Fruit fly (Drosophila melanogaster): ENCODE measurements around the gene CG13308.

The CG13308 gene

DNA sequence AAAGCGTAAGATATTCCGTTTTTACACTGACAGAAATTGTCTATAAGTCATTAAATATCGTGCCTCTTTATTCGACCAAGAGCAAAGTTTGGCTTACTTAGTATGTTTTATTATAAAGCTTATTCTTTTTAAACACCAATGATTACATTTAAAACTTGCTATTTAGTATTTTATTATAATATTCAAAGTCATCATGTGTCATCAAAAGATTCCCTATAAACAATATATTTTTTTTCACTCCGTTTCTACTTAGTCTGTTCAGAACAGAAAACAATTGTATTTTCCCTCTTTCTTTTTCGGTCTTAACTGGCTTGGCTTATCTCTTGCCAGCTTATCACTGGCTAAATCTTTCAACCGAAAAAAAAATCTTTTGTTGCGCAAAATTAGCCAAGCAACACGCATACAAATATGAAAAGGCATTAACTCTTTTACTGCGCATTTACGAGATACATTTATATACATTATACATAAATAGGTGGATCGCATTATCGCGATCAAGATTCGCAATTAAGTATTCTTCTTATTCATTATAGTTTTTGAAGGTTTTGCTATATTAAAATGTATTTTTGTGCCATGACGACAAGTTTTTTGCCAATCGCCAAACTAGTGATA, 30.9 kb upstream of the CG13308 start:
- peak; percentile 0 for TF ChIP-seq CG31627 (GFP tag; optimal IDR thresholded peaks at IDR 0.05)
- peak; percentile 45 for TF ChIP-seq Met (GFP tag; optimal IDR thresholded peaks at IDR 0.05)
- peak; percentile 17 for TF ChIP-seq Hr39 (GFP tag; optimal IDR thresholded peaks at IDR 0.05)
- TF ChIP-seq vri (GFP tag; optimal IDR thresholded peaks at IDR 0.05), result peak; percentile 37
- no peak for TF ChIP-seq net (GFP tag; optimal IDR thresholded peaks at IDR 0.05)
- no peak for TF ChIP-seq Lpt (GFP tag; optimal IDR thresholded peaks at IDR 0.05)
- peak; percentile 19 for TF ChIP-seq CG34406 (GFP tag; optimal IDR thresholded peaks at IDR 0.05)
- no peak for TF ChIP-seq Ets96B (tag; optimal IDR thresholded peaks at IDR 0.05)
- TF ChIP-seq svp (GFP tag), result peak; percentile 75
- no peak for TF ChIP-seq CG10631 (GFP tag; optimal IDR thresholded peaks at IDR 0.05)
- peak; percentile 20 for TF ChIP-seq Sox14 (GFP tag; optimal IDR thresholded peaks at IDR 0.05)
- TF ChIP-seq Gug (GFP tag; IDR thresholded peaks at IDR 0.05), result no peak
- no peak for TF ChIP-seq CG6854 (GFP tag; optimal IDR thresholded peaks at IDR 0.05)
- TF ChIP-seq Eip78C (GFP tag), result peak; percentile 60
- TF ChIP-seq CG8632 (GFP tag; optimal IDR thresholded peaks at IDR 0.05), result peak; percentile 8
- TF ChIP-seq Eip93F (GFP tag; optimal IDR thresholded peaks at IDR 0.05), result peak; percentile 14
- no peak for TF ChIP-seq eg (GFP tag; IDR thresholded peaks at IDR 0.05)
- TF ChIP-seq esn (GFP tag; optimal IDR thresholded peaks at IDR 0.05), result peak; percentile 61
- TF ChIP-seq OdsH (GFP tag; optimal IDR thresholded peaks at IDR 0.05), result peak; percentile 7
- TF ChIP-seq Smox (GFP tag; optimal IDR thresholded peaks at IDR 0.05), result peak; percentile 44
- no peak for TF ChIP-seq CG8319 (GFP tag; optimal IDR thresholded peaks at IDR 0.05)
- no peak for TF ChIP-seq CG8119 (GFP tag; IDR thresholded peaks at IDR 0.05)
- TF ChIP-seq CG7368 (GFP tag; optimal IDR thresholded peaks at IDR 0.05), result no peak
- peak; percentile 27 for TF ChIP-seq achi (GFP tag; optimal IDR thresholded peaks at IDR 0.05)

DNA sequence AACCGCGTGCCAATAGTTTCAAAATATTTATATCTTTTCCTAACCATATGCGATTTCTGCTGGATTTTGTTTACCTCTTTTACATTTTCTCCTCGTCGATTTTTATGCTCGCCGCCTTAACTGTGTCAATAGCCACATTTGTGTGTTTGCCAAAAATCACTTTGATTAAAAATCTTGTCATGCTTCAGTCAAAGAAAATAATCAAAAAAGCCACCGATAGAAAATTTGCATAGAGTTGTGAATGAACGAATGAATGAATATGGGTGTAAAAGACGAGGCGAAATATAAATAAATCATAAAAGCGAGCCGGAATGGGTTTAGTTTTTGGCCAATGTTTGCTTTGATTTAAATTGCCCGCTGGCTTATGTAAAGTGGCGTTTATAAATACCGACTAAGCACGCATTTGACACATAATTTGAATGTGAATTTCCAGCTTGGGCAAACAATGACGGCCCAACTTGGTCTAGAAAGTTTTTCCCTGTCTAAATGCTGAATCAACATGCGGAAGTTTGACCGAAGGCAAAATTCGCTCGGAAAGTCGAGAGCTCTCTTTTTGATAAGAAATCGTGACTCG, 27.5 kb upstream of the CG13308 start:
- TF ChIP-seq Lpt (GFP tag; optimal IDR thresholded peaks at IDR 0.05), result no peak
- peak; percentile 58 for TF ChIP-seq fkh (GFP tag; optimal IDR thresholded peaks at IDR 0.05)
- TF ChIP-seq acj6 (GFP tag; optimal IDR thresholded peaks at IDR 0.05), result no peak
- no peak for TF ChIP-seq OdsH (GFP tag; optimal IDR thresholded peaks at IDR 0.05)

DNA sequence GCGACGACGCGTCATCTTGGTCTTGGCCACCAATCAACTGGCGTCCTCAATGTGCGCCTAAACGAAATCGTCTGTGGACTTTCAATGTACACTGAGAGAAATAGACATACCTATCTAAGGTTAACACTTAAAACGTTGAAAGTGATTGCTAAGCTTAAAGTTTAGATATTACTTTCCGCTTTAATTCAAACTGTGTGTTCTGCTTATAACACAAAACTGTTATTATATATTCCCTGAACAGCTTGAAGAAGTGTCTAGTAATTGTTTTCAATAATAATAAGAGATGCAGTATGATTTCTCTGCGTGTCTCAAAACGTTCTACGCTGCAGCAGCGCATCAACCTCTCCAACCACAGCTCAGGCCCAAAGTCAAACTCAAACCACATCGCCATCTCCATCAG, 26.4 kb upstream of the CG13308 start:
- TF ChIP-seq esn (GFP tag; optimal IDR thresholded peaks at IDR 0.05), result peak; percentile 56
- peak; percentile 6 for TF ChIP-seq fd59A (GFP tag; optimal IDR thresholded peaks at IDR 0.05)
- peak; percentile 53 for TF ChIP-seq OdsH (GFP tag; optimal IDR thresholded peaks at IDR 0.05)
- TF ChIP-seq CG11762 (GFP tag; optimal IDR thresholded peaks at IDR 0.05; ENCODE audit: insufficient read depth), result peak; percentile 47
- TF ChIP-seq Sox14 (GFP tag; optimal IDR thresholded peaks at IDR 0.05), result peak; percentile 61
- no peak for TF ChIP-seq CG9139 (GFP tag; optimal IDR thresholded peaks at IDR 0.05)
- no peak for TF ChIP-seq CG6808 (GFP tag; optimal IDR thresholded peaks at IDR 0.05)
- TF ChIP-seq CG10669 (GFP tag; optimal IDR thresholded peaks at IDR 0.05), result peak; percentile 15
- peak; percentile 66 for TF ChIP-seq CG3919 (GFP tag; optimal IDR thresholded peaks at IDR 0.05)
- TF ChIP-seq acj6 (GFP tag; optimal IDR thresholded peaks at IDR 0.05), result peak; percentile 15
- peak; percentile 31 for TF ChIP-seq CG34406 (GFP tag; optimal IDR thresholded peaks at IDR 0.05)
- peak; percentile 57 for TF ChIP-seq achi (GFP tag; optimal IDR thresholded peaks at IDR 0.05)
- TF ChIP-seq Smox (GFP tag; optimal IDR thresholded peaks at IDR 0.05), result no peak
- TF ChIP-seq Ets21C (GFP tag; optimal IDR thresholded peaks at IDR 0.05), result no peak
- TF ChIP-seq cyc (GFP tag; optimal IDR thresholded peaks at IDR 0.05), result peak; percentile 25
- peak; percentile 34 for TF ChIP-seq CG6792 (GFP tag; optimal IDR thresholded peaks at IDR 0.05)
- peak; percentile 29 for TF ChIP-seq CG10631 (GFP tag; optimal IDR thresholded peaks at IDR 0.05)
- peak; percentile 63 for TF ChIP-seq Lpt (GFP tag; optimal IDR thresholded peaks at IDR 0.05)
- TF ChIP-seq Eip78C (GFP tag), result peak; percentile 89
- peak; percentile 0 for TF ChIP-seq CG11902 (GFP tag; optimal IDR thresholded peaks at IDR 0.05)
- peak; percentile 6 for TF ChIP-seq svp (GFP tag)
- peak; percentile 87 for TF ChIP-seq Hr4 (GFP tag; optimal IDR thresholded peaks at IDR 0.05)
- TF ChIP-seq CG15336 (GFP tag; IDR thresholded peaks at IDR 0.05), result peak; percentile 73
- TF ChIP-seq pdm3 (GFP tag; optimal IDR thresholded peaks at IDR 0.05), result peak; percentile 48
- TF ChIP-seq CG6276 (GFP tag; optimal IDR thresholded peaks at IDR 0.05), result peak; percentile 67
- TF ChIP-seq net (GFP tag; optimal IDR thresholded peaks at IDR 0.05), result peak; percentile 17
- TF ChIP-seq Sox15 (GFP tag; optimal IDR thresholded peaks at IDR 0.05), result no peak
- TF ChIP-seq eg (GFP tag; IDR thresholded peaks at IDR 0.05), result peak; percentile 54; the same call in 2 of the 3 replicates
- peak; percentile 73 for TF ChIP-seq CG8119 (GFP tag; IDR thresholded peaks at IDR 0.05)
- TF ChIP-seq CG8319 (GFP tag; optimal IDR thresholded peaks at IDR 0.05), result no peak
- no peak for TF ChIP-seq fd85E (GFP tag; optimal IDR thresholded peaks at IDR 0.05)
- no peak for TF ChIP-seq ss (GFP tag; optimal IDR thresholded peaks at IDR 0.05)
- peak; percentile 43 for TF ChIP-seq lz (GFP tag; optimal IDR thresholded peaks at IDR 0.05)
- peak; percentile 47 for TF ChIP-seq Hr39 (GFP tag; optimal IDR thresholded peaks at IDR 0.05)
- peak; percentile 93 for TF ChIP-seq CG32006 (GFP tag; optimal IDR thresholded peaks at IDR 0.05)
